Fruit fly (Drosophila melanogaster): Measurements from ENCODE around the gene Klc.

Klc gene

dm6 chr3L:12727212-12727611 is 22.6 kb downstream of the Klc start (continued):
- no peak for TF ChIP-seq CG16863 (GFP tag; optimal IDR thresholded peaks at IDR 0.05)
- TF ChIP-seq CG12219 (GFP tag; optimal IDR thresholded peaks at IDR 0.05) = no peak
- no peak for TF ChIP-seq corto (GFP tag; optimal IDR thresholded peaks at IDR 0.05)
- TF ChIP-seq Jarid2 (GFP tag; optimal IDR thresholded peaks at IDR 0.05) = no peak
- no peak for TF ChIP-seq CG2116 (GFP tag; optimal IDR thresholded peaks at IDR 0.05)
- no peak for TF ChIP-seq CG13123 (GFP tag; optimal IDR thresholded peaks at IDR 0.05)
- TF ChIP-seq gsb-n (tag; optimal IDR thresholded peaks at IDR 0.05) = peak; percentile 66
- peak; percentile 8 for TF ChIP-seq oc (tag; optimal IDR thresholded peaks at IDR 0.05)

- TF ChIP-seq hkb (optimal IDR thresholded peaks at IDR 0.05) = no peak
- TF ChIP-seq hkb (GFP tag; IDR thresholded peaks at IDR 0.05) = peak; percentile 41; the same call in 1 of the 2 replicates
- TF ChIP-seq tin (GFP tag; optimal IDR thresholded peaks at IDR 0.05) = peak; percentile 30
- TF ChIP-seq lola (GFP tag; optimal IDR thresholded peaks at IDR 0.05) = peak in 1 of 3 experiments; percentile 4
- 0 out of 2 replicates have a peak, but pooled peaks have one; percentile 34 for TF ChIP-seq sim (GFP tag; IDR thresholded peaks at IDR 0.05)
- peak; percentile 10 for TF ChIP-seq CG10267 (tag; optimal IDR thresholded peaks at IDR 0.05)
- TF ChIP-seq run (tag; optimal IDR thresholded peaks at IDR 0.05) = no peak
- TF ChIP-seq NC2β (GFP tag; optimal IDR thresholded peaks at IDR 0.05) = no peak
- TF ChIP-seq CG4820 (GFP tag; optimal IDR thresholded peaks at IDR 0.05) = no peak
- peak; percentile 25 for TF ChIP-seq CG6254 (GFP tag; optimal IDR thresholded peaks at IDR 0.05)
- peak; percentile 30; the same call in 1 of the 2 replicates for TF ChIP-seq CG6689 (GFP tag; IDR thresholded peaks at IDR 0.05)
- no peak for TF ChIP-seq CG6683 (GFP tag; optimal IDR thresholded peaks at IDR 0.05)
- peak; percentile 64 for TF ChIP-seq Med (GFP tag)
- TF ChIP-seq nmo (GFP tag; optimal IDR thresholded peaks at IDR 0.05) = peak; percentile 36
- no peak for TF ChIP-seq CG10209 (GFP tag; optimal IDR thresholded peaks at IDR 0.05)
- peak; percentile 42 for TF ChIP-seq Spps (tag; optimal IDR thresholded peaks at IDR 0.05)
- TF ChIP-seq Max (GFP tag; optimal IDR thresholded peaks at IDR 0.05) = peak; percentile 5
- 0 out of 3 replicates have a peak, but pooled peaks have one; percentile 38 for TF ChIP-seq zfh1 (GFP tag; IDR thresholded peaks at IDR 0.05)
- TF ChIP-seq CG1024 (GFP tag; IDR thresholded peaks at IDR 0.05) = 0 out of 2 replicates have a peak, but pooled peaks have one; percentile 13
- no peak for TF ChIP-seq CG12942 (GFP tag; optimal IDR thresholded peaks at IDR 0.05)
- peak; percentile 12 for TF ChIP-seq Blimp-1 (GFP tag; optimal IDR thresholded peaks at IDR 0.05)
- TF ChIP-seq CG18262 (tag; optimal IDR thresholded peaks at IDR 0.05) = peak; percentile 13
- no peak for TF ChIP-seq CG1832 (GFP tag; optimal IDR thresholded peaks at IDR 0.05)
- TF ChIP-seq chif (GFP tag; optimal IDR thresholded peaks at IDR 0.05) = peak in 1 of 2 experiments; percentile 44
- peak; percentile 29 for TF ChIP-seq CG2712 (tag; optimal IDR thresholded peaks at IDR 0.05)
- peak; percentile 6 for TF ChIP-seq CG10654 (GFP tag; optimal IDR thresholded peaks at IDR 0.05)
- peak; percentile 87 for TF ChIP-seq sens (GFP tag)
- TF ChIP-seq twi (tag; optimal IDR thresholded peaks at IDR 0.05) = no peak
- TF ChIP-seq phol (tag; optimal IDR thresholded peaks at IDR 0.05) = peak; percentile 18
- peak; percentile 15 for TF ChIP-seq CG15696 (tag; optimal IDR thresholded peaks at IDR 0.05)
- TF ChIP-seq E2f2 (GFP tag; IDR thresholded peaks at IDR 0.05) = peak; percentile 8; the same call in 1 of the 2 replicates
- TF ChIP-seq ci (GFP tag; IDR thresholded peaks at IDR 0.05) = 0 out of 3 replicates have a peak, but pooled peaks have one; percentile 49
- peak; percentile 30 for TF ChIP-seq dmrt11E (tag; optimal IDR thresholded peaks at IDR 0.05)
- TF ChIP-seq CG14710 (tag; optimal IDR thresholded peaks at IDR 0.05) = peak; percentile 27
- TF ChIP-seq vvl (GFP tag; IDR thresholded peaks at IDR 0.05) = 0 out of 2 replicates have a peak, but pooled peaks have one; percentile 35
- no peak for TF ChIP-seq wor (GFP tag; IDR thresholded peaks at IDR 0.05)
- peak; percentile 10 for TF ChIP-seq fd102C (GFP tag; optimal IDR thresholded peaks at IDR 0.05)
- 0 out of 2 replicates have a peak, but pooled peaks have one; percentile 19 for TF ChIP-seq HLH3B (GFP tag; IDR thresholded peaks at IDR 0.05)
- peak; percentile 11 for TF ChIP-seq zen (tag; optimal IDR thresholded peaks at IDR 0.05)
- no peak for TF ChIP-seq Bdp1 (GFP tag; optimal IDR thresholded peaks at IDR 0.05)
- peak; percentile 21 for TF ChIP-seq CG1603 (tag; optimal IDR thresholded peaks at IDR 0.05)
Measured at dm6 chr3L:12725749-12726148, 24.1 kb downstream of the Klc start.
